Fruit fly (Drosophila melanogaster): ENCODE data around the gene AsnRS.

dm6 chr2L:19114183-19114776 lies 17.5 kb downstream of the AsnRS start, which contains the start of gene CG10561:
- TF ChIP-seq br (GFP tag; optimal IDR thresholded peaks at IDR 0.05) (no peak), fru (GFP tag; optimal IDR thresholded peaks at IDR 0.05) (no peak), Myc (optimal IDR thresholded peaks at IDR 0.05) (no peak), CrebA (GFP tag; optimal IDR thresholded peaks at IDR 0.05; ENCODE audit: borderline replicate concordance) (no peak), sage (GFP tag; optimal IDR thresholded peaks at IDR 0.05) (no peak)

Measured in whole organism, wandering third instar larva.